Worm (Caenorhabditis elegans) whole organism, L2 larva: ENCODE data around the gene cnk-1.

Experiments used
- Y55F3AM.14 ChIP-seq: fragments of 200-800 bp; sonication (Bioruptor generic); optimal IDR thresholded peaks from 2 replicates; lab custom pipeline; 2018; ENCODE audit warnings: mild to moderate bottlenecking, missing genetic modification characterization, missing compliant biosample characterization
- egl-27 ChIP-seq: sonication (generic microtip); optimal IDR thresholded peaks from 3 replicates; lab custom pipeline; 2017; ENCODE audit warnings: missing biosample characterization, missing genetic modification reagents, missing genetic modification characterization
- elt-3 ChIP-seq: sonication (generic microtip); optimal IDR thresholded peaks from 2 replicates; lab custom pipeline; 2017; ENCODE audit warnings: missing biosample characterization, missing genetic modification characterization
- fos-1 ChIP-seq: fragments of 150-350 bp; optimal IDR thresholded peaks from 2 replicates; lab custom pipeline; 2014; ENCODE audit warnings: missing biosample characterization, missing genetic modification characterization
- lin-13 ChIP-seq: fragments of 150-350 bp; optimal IDR thresholded peaks from 2 replicates; lab custom pipeline; 2014; ENCODE audit warnings: missing biosample characterization, missing genetic modification reagents, missing genetic modification characterization
- lin-39 ChIP-seq: fragments of 150-350 bp; optimal IDR thresholded peaks from 2 replicates; lab custom pipeline; 2014; ENCODE audit warnings: missing biosample characterization, missing genetic modification reagents, missing genetic modification characterization
- lsy-2 ChIP-seq, 2 experiments: fragments of 150-350 bp in 1 of 2; sonication (generic microtip) in 1 of 2; optimal IDR thresholded peaks; 2 replicates each; lab custom pipeline; 2014 to 2017; ENCODE audit warnings: missing biosample characterization in 2 of 2, missing genetic modification characterization in 2 of 2
- nhr-10 ChIP-seq: sonication (generic microtip); optimal IDR thresholded peaks from 2 replicates; lab custom pipeline; 2017; ENCODE audit warnings: missing biosample characterization, missing genetic modification characterization
- nhr-11 ChIP-seq: fragments of 150-350 bp; optimal IDR thresholded peaks from 2 replicates; lab custom pipeline; 2014; ENCODE audit warnings: missing biosample characterization, missing genetic modification characterization
- nhr-25 ChIP-seq: fragments of 150-350 bp; sonication (generic microtip); optimal IDR thresholded peaks from 3 replicates; lab custom pipeline; 2014; ENCODE audit warnings: missing biosample characterization, missing genetic modification characterization
- nhr-77 ChIP-seq: fragments of 150-350 bp; optimal IDR thresholded peaks from 2 replicates; lab custom pipeline; 2014; ENCODE audit warnings: missing biosample characterization, missing genetic modification characterization
- snpc-4 ChIP-seq: fragments of 150-350 bp; optimal IDR thresholded peaks from 2 replicates; lab custom pipeline; 2014; ENCODE audit warnings: missing biosample characterization, missing genetic modification characterization
- unc-62 ChIP-seq: fragments of 150-350 bp; optimal IDR thresholded peaks from 2 replicates; lab custom pipeline; 2014; ENCODE audit warnings: missing biosample characterization, missing genetic modification reagents, missing genetic modification characterization
- ztf-11 ChIP-seq: sonication (generic microtip); optimal IDR thresholded peaks from 2 replicates; lab custom pipeline; 2017; ENCODE audit warnings: missing biosample characterization, missing genetic modification characterization

DNA sequence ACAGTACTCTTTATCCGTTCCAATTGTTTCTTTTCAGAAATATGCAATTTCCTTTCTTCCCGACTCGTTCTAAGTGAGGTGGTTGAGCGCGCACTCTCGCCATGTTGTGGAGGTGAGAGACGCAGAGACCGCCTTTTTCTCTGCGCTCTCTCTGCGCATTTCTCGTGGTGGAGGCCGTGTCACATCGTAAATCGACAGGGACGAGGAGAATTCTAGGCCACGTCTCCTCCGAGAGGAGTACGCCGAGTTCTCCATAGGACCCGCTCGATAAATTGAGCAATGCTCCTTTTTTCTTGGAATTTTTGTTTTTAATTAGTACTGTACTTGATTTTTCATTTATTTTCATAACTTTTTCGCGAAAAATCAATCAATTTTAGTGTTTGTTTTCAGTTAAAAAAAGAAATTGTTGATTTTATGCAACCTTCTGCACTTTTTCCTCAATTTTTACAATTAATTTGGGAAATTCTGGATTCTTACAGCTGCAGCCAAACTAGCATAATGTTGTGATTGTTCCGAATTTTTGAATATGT, at the start of gene cnk-1:
- TF ChIP-seq Y55F3AM.14 (GFP tag; lab: Kevin White, UChicago) (no peak), egl-27 (no peak), ztf-11 (tag; lab: Kevin White, UChicago) (no peak), elt-3 (no peak), nhr-25 (tag; lab: Kevin White, UChicago) (peak; percentile 56), nhr-10 (tag; lab: Kevin White, UChicago) (no peak), nhr-77 (tag; lab: Kevin White, UChicago) (no peak), lsy-2 (tag; optimal IDR thresholded peaks at IDR 0.05; lab: Kevin White, UChicago) (peak; percentile 63 to 84), nhr-11 (tag; lab: Kevin White, UChicago) (no peak), lin-39 (tag; lab: Kevin White, UChicago) (no peak), lin-13 (GFP tag; lab: Kevin White, UChicago) (peak; percentile 57), snpc-4 (tag; lab: Kevin White, UChicago) (no peak), unc-62 (no peak), fos-1 (tag; lab: Kevin White, UChicago) (peak; percentile 13)
